Fruit fly (Drosophila melanogaster) whole organism, adult: ENCODE measurements around the gene Atg12.

Experiments
- CG14711 ChIP-seq: fragments of 200-800 bp; sonication (Bioruptor generic); optimal IDR thresholded peaks from 2 replicates; lab custom pipeline; 2018; ENCODE audit warnings: missing biosample characterization, mild to moderate bottlenecking, missing genetic modification characterization, moderate library complexity
- Crg-1 ChIP-seq: fragments of 200-800 bp; sonication (Bioruptor generic); optimal IDR thresholded peaks from 2 replicates; lab custom pipeline; 2016; ENCODE audit warnings: missing biosample characterization, missing genetic modification characterization
- pad ChIP-seq: fragments of 200-800 bp; sonication (Bioruptor generic); optimal IDR thresholded peaks from 3 replicates; lab custom pipeline; 2017; ENCODE audit warnings: missing biosample characterization, missing genetic modification characterization, mild to moderate bottlenecking, moderate library complexity, missing genetic modification reagents
- tj ChIP-seq: fragments of 200-800 bp; sonication (Bioruptor generic); optimal IDR thresholded peaks from 3 replicates; lab custom pipeline; 2017; ENCODE audit warnings: missing biosample characterization, mild to moderate bottlenecking, missing genetic modification characterization, moderate library complexity

DNA sequence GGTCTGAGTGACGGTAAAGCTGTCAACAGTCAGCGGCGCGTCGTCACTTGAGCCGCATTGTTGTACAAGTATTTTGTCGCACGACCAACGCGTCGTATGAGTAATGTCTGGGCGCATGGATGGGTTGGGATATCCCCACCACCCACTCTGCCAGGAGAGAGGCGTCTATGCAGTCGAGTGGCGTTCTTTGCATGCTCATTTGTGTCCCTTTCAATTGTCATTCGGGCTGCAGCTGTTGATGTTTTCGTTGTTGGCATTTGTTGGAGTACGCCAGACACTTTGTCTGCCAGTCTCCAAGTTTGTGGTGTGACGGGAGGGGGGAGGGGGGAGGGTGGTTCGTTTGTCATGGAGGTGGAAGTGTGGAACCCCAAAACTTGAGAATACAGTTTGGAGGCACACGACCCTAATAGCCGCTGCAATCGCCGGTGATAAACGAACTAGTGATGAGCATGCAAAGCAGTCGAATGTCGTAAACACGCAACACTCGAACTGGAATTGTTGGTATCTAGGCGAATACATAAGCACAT lies 25.5 kb downstream of the Atg12 start:
- no peak for TF ChIP-seq Crg-1
- no peak for TF ChIP-seq CG14711 (tag; lab: Kevin White, UChicago)
- no peak for TF ChIP-seq tj
- no peak for TF ChIP-seq pad
